Worm (Caenorhabditis elegans) whole organism, L4/young adult: ENCODE results near the gene F23A7.3.
"Not testable (repeated sequence)": the region's sequence is repeated elsewhere in the genome, so short reads cannot be mapped to it uniquely, and the experiment has no call there.

Experiments used
- W03F9.2 ChIP-seq: fragments of 150-350 bp; optimal IDR thresholded peaks from 2 replicates; lab custom pipeline; 2014; ENCODE audit warnings: missing biosample characterization, missing genetic modification characterization
- dao-5 ChIP-seq: sonication (generic microtip); optimal IDR thresholded peaks from 2 replicates; lab custom pipeline; 2016; ENCODE audit warnings: missing genotype, missing genetic modification characterization, moderate library complexity, missing compliant biosample characterization
- him-1 ChIP-seq: sonication (generic microtip); optimal IDR thresholded peaks from 2 replicates; lab custom pipeline; 2016; ENCODE audit warnings: missing genotype, missing genetic modification reagents, missing genetic modification characterization, missing compliant biosample characterization

Gene F23A7.3

DNA sequence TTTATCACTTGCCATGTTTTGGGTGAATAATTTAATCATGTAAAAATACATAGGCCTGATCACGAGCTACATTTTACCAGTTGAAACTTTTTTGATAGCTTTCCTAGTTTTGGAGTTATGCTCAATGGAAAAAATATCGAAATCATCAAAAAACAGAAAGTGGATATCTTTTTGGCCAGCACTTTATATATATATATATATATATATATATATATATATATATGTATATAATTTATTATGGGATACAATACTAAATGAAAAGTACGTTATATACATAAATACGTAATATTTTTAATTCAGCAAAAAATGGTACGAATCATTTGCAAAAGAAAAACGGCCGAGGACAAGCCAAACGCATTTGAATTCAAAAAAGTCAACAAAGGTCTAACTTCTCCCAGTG, at the start of gene F23A7.3:
Gene F23A7.3, plus strand, starts transcription at position 301 of the 400 bp plus-strand sequence.
- not testable (repeated sequence) for TF ChIP-seq dao-5 (tag; lab: Kevin White, UChicago); him-1; W03F9.2 (tag; lab: Kevin White, UChicago)

DNA sequence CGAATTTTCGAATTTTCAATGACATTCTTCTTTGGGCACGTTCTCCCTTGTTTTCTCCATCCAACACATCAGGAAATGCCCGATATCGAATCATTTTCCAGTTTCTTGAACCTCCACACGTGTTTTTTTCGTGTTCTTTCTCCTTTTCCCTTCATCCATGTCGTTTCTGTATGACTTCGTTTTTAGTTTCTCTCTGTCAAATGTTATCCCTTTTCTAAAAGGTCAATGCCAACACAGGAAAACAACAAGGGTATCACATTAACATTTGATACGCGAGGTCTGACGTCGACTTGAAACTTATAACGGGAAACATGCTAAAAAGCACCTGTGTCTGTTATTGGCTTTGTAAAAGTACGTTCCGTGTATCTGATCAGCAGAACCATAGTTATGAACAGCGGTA, 46.9 kb upstream of the F23A7.3 start:
- TF ChIP-seq W03F9.2 (tag; lab: Kevin White, UChicago) (no peak), dao-5 (tag; lab: Kevin White, UChicago) (no peak), him-1 (no peak)

DNA sequence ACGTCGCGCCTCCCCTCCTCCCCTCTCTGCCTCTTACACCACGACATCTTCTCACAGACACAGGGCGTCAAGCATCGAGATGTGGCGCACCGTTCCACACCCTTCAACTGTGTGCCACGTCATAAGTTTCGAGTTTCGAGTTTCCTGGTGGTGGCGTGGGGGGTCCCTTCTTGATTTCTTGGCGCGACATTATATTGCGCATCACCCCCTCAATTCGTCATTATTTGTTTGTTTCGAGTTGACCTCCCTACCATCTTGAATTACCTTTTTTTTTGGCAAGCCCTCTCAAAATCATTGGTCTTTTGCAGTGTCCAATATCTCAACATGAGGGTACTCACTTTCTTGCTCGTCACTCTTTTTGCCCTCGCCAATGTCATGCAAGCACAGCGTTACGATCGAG, 35.7 kb upstream of the F23A7.3 start, which contains the start of gene nlp-67:
Gene nlp-67, plus strand, starts transcription at position 301 of the 400 bp plus-strand sequence.
- TF ChIP-seq W03F9.2 (tag; lab: Kevin White, UChicago) (no peak), him-1 (no peak), dao-5 (tag; lab: Kevin White, UChicago) (no peak)

DNA sequence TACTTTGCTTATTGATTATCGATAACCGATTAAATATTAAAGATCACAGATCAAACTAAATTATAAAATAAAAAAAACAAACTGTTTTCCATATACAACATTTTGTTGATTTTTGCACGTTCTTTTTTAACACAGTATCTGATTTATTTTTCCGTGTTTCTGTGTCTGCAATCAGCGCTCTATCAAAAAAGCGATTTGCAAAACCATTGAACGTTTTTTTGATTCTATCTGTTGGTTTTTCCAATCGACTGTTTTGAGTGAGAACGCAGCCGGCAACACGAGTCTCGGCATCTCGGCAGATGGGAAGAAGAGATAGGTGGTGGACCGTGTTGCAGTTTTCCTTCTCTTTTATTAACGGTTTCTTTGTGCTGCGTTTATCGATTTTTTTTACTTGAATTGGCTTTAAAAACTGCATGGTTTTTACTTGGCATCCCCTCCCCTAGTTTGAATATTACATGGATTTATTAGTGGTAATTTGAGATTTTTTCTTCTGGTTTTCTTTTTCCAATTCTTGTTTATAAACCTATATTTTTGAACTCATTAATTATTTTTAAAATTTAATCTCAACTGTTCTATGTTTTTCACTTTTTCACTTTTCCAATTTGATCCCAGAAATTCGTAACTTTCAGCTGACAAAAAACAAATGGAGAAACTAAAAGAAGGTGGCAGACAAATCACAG, 30.4 kb upstream of the F23A7.3 start, which contains the start of gene slc-25A21:
Gene slc-25A21, plus strand, starts transcription at position 630 of the 680 bp plus-strand sequence.
- no peak for TF ChIP-seq dao-5 (tag; lab: Kevin White, UChicago)
- TF ChIP-seq him-1: no peak
- no peak for TF ChIP-seq W03F9.2 (tag; lab: Kevin White, UChicago)

DNA sequence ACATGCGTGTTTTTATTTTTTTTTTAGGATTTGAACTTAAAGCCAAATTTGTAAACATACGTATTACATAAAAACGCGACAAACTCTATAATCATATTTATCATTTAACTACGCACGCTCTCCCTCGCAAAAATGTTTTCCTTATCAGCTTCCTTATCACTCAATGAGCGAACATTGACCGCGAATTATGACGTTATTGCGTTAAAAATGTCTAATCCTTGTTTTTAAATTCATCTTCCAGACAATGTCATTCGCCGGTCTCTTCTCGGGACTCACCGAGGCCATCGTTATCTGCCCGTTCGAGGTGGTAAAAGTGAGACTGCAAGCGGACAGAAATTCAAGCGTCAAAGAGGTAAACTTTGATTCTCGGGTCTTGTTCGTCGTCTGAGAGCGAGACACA, 27.2 kb upstream of the F23A7.3 start:
- no peak for TF ChIP-seq him-1
- no peak for TF ChIP-seq W03F9.2 (tag; lab: Kevin White, UChicago)
- no peak for TF ChIP-seq dao-5 (tag; lab: Kevin White, UChicago)

DNA sequence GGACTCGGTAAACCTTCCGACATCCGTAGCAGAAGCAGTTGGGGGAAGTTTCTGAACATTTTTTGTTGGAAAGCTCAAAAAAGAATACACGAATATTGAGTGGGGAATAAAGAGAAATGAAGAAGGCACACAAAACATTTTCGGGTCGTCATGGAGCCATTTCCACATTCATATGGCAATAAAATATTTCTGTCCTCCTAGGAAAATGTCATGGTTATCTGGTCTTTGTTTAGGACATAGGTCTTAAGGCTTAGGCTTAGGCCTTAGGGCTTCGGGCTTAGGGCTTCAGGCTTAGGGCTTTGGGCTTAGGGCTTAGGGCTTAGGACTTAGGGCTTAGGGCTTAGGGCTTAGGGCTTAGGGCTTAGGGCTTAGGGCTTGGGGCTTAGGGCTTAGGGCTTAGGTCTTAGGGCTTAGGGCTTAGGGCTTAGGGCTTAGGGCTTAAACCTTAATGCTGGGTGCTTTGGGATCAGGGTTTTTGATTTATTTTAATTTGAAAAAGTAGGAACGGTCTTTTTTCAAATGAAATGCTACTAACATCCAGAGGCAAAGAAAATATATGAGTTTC, 20.5 kb upstream of the F23A7.3 start, which contains the start of gene R11.3:
Gene R11.3, minus strand, starts transcription at position 51 of the 565 bp plus-strand sequence.
- TF ChIP-seq dao-5 (tag; lab: Kevin White, UChicago): no peak
- no peak for TF ChIP-seq W03F9.2 (tag; lab: Kevin White, UChicago)
- TF ChIP-seq him-1: no peak

DNA sequence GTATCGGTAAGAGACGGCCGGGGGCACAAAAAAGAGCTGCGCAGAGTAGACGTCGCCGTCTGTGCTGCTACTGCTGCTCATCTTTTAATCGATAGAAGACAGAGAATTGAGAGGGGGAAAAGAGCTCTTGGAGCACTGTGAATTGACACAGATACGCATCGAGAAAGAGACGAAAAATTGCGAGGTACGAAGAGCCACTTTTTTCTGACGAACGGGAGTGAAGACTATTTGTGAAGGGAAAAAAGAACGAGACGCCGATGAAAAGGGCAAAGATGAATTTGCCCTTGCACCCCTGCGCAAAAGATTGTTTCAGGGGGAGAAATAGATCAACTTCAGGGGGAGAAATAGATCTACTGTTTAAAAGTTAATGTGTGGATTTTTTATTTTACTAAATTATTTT, 17.6 kb upstream of the F23A7.3 start:
- TF ChIP-seq W03F9.2 (tag; lab: Kevin White, UChicago) (no peak), him-1 (peak; percentile 60)

DNA sequence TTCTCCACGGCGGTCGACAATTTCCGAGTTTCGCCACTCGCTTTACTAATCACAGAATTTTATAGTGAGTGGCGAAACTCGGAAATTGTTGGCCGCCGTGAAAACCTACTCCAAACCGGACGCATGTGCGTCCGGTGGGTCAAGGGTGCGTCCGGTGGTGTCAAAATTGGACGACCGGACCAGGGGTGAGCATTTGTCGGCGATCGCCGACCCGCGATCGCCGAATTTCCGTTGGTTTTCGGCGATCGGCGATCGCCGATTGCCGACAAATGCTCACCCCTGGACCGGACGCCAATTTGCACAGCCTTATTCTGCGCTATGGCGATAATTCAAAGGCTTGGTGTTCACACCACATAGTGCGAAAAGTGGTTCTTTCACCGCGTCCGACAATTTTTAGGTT, 15.5 kb upstream of the F23A7.3 start:
- TF ChIP-seq him-1: no peak
- TF ChIP-seq dao-5 (tag; lab: Kevin White, UChicago): no peak
- no peak for TF ChIP-seq W03F9.2 (tag; lab: Kevin White, UChicago)

DNA sequence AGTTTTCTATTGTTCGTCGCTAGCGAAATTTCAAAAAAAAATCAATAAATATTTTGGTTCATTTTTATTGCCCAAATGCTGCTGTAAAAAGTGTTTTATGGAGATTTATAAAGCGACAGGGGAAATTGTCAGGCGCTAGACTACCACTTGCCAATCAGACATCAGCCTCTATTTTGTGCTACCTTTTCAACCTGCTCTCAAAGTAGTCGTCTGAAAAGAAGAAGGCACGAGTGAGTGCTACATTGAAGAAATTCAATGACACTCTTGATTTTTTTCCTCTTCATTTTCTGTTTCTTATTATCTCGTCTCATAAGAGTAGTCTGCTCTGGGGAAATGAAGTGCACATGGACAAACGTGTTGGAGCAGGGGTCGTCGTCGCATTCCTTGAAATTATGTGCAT, 13.9 kb upstream of the F23A7.3 start:
- TF ChIP-seq him-1: peak; percentile 70
- TF ChIP-seq W03F9.2 (tag; lab: Kevin White, UChicago): peak; percentile 47
- TF ChIP-seq dao-5 (tag; lab: Kevin White, UChicago): no peak

DNA sequence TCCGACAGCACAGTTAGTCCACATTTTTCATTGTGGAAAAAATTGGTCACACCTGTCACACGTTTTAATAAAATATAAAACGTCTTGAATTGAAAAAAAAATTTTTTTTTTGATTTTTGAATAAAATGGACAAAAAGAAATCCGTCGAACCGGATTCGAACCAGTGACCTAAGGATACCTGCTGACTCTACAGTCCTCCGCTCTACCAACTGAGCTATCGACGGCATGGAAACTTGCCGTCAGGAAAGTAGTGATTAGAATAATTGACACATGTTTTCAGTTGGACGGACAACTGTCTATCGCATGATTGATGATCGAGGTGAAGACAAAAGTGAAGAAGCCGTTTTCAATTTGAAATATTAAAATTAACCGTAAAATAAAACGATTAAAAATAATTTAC, 11.7 kb upstream of the F23A7.3 start:
- no peak for TF ChIP-seq him-1
- TF ChIP-seq dao-5 (tag; lab: Kevin White, UChicago): no peak
- no peak for TF ChIP-seq W03F9.2 (tag; lab: Kevin White, UChicago)

DNA sequence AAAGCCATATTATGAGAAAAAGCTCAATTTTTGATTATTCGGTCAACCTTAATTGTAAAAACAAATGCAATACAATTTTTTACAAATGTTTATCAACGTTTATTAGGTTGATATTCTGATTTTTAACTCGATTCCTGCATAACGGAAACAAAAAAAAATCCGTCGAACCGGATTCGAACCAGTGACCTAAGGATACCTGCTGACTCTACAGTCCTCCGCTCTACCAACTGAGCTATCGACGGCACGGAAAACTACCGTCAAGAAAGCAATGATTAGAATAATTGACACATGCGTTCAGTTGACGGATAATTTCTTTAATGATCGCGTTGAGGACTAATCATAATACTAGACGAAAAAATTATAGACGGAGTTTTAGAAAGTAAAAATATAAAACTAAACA, 11.1 kb upstream of the F23A7.3 start:
- no peak for TF ChIP-seq him-1
- TF ChIP-seq W03F9.2 (tag; lab: Kevin White, UChicago): no peak
- TF ChIP-seq dao-5 (tag; lab: Kevin White, UChicago): no peak

DNA sequence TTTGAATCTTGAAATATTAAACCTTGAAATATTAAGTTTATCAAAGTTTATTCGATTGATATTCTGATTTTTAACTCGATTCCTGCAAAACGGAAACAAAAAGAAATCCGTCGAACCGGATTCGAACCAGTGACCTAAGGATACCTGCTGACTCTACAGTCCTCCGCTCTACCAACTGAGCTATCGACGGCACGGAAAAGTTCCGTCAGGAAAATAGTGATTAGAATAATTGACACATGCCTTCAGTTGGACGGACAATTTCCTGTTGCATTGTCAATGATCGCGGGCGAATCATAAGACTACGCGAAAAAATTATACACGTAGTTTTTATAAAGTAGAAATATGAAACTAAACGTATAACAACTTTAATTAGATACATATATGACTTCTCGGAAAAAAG, 10.7 kb upstream of the F23A7.3 start:
- TF ChIP-seq him-1 (no peak), W03F9.2 (tag; lab: Kevin White, UChicago) (no peak), dao-5 (tag; lab: Kevin White, UChicago) (no peak)

DNA sequence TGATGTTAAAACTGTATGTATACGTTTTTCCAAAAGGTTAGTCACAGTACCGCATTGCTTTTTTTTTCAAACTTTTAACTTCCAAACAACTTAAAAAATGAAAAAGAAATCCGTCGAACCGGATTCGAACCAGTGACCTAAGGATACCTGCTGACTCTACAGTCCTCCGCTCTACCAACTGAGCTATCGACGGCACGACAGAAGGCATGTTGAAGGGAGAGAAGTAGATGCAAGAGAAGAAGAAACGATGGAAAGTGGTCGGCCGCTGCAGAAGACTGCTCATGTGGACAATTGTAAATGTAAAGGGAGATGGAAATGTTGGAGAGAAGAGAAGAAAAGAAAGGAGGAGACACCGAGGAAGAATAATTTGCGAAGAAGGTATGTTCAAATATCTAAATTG, 10.2 kb upstream of the F23A7.3 start:
- peak; percentile 81 for TF ChIP-seq dao-5 (tag; lab: Kevin White, UChicago)
- peak; percentile 42 for TF ChIP-seq W03F9.2 (tag; lab: Kevin White, UChicago)
- peak; percentile 71 for TF ChIP-seq him-1

DNA sequence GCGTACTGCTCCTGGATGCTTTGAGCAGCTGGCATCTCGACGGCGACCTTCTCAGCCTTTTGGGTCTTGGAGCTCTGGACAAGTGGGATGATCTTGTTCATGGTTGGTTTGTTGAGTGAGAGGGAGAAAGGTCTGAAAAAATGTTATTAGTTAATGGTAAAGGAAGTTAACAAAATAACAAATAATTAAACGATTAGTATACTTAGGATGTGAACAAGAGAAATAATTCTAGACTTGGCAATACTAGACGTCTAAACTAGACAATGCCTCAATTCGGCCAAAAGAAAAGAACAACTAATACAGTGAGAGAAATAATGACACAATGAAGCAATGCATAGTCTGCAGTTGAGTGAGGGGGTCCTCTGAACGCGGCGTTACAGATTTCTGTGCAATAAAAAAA, 9.3 kb upstream of the F23A7.3 start, which contains the start of gene R11.4:
Gene R11.4, minus strand, starts transcription at position 101 of the 400 bp plus-strand sequence.
- TF ChIP-seq dao-5 (tag; lab: Kevin White, UChicago): no peak
- TF ChIP-seq him-1: no peak
- no peak for TF ChIP-seq W03F9.2 (tag; lab: Kevin White, UChicago)
